Worm (Caenorhabditis elegans): ENCODE measurements around the gene sec-22.
A peak's percentile ranks its signal among the peaks of the same experiment; 100 is the strongest.

The sec-22 gene

DNA sequence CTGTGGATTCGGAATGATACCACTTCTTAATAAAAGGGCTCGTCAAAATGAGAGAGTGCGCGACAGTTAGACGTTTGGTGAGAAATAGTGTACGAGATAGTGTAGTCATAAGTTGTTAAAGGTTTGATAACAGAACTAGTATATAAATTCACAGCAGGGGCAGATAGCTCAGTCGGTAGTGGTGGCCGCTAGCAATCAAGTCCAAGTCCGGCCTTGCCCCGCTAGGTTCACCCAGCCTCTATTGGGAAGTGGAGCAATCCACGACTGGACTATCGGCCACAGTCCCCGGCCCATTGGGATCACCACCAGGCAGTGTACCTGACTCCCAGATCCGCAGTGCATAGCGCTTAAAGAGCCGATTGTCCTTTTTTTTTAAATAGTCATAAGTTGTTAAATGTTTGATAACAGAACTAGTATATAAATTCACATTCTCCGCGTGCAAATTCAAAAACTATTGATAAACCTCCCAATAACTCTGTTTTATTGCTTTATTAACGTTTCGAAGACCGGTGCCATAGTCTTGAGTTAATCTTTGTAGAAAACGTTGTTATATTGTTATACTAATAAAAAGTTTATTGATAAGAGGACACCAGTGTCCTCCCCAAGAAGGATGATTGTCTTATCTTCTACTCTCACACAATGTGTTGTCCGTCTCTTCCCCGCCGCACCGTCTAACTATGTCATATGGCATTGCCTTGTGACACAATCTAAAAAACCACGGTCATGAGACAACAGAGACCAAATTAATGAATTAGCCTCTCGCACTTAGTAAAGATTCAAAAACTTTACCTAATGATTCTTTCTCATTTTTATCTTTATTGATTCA is 24.5 kb upstream of the sec-22 start:
- TF ChIP-seq med-1 (GFP tag; optimal IDR thresholded peaks at IDR 0.05; ENCODE audit: insufficient read depth) (no peak), flt-1 (GFP tag; IDR thresholded peaks at IDR 0.05) (no peak), T22C8.4 (GFP tag; IDR thresholded peaks at IDR 0.05) (no peak), klf-2 (GFP tag; conservative IDR thresholded peaks at IDR 0.05) (no peak), ztf-23 (GFP tag; IDR thresholded peaks at IDR 0.05) (no peak), cog-1 (tag; optimal IDR thresholded peaks at IDR 0.05) (no peak)

DNA sequence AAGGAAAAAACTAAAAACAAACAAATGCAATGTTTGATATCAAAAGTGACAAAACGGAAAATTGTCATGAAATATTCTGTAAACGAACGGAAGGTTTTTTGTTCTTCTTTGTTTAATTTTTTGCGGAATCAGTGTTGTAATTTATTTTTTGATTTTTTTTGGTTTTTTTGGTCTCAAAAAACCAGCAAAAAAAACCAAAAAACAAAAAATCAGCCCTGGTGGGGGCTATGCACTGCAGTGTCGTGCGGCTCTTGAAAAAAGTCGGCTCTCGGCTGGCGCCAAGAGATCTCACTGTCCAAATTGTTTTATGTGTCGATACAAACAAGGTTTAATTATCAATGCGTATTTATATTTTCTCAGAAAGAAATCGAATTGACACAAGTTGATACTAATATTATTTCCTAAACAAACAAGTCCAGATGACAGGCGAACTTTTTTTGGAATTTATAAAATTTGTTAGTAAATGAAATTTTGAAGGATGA is 22.9 kb upstream of the sec-22 start:
- TF ChIP-seq klf-2 (GFP tag; conservative IDR thresholded peaks at IDR 0.05) (no peak), ztf-23 (GFP tag; IDR thresholded peaks at IDR 0.05) (no peak), med-1 (GFP tag; optimal IDR thresholded peaks at IDR 0.05; ENCODE audit: insufficient read depth) (no peak), cog-1 (tag; optimal IDR thresholded peaks at IDR 0.05) (no peak), tab-1 (GFP tag; IDR thresholded peaks at IDR 0.05) (no peak), flt-1 (GFP tag; IDR thresholded peaks at IDR 0.05) (no peak), T22C8.4 (GFP tag; IDR thresholded peaks at IDR 0.05) (no peak), ref-1 (GFP tag; conservative IDR thresholded peaks at IDR 0.05) (no peak), ztf-29 (GFP tag; IDR thresholded peaks at IDR 0.05) (no peak)

DNA sequence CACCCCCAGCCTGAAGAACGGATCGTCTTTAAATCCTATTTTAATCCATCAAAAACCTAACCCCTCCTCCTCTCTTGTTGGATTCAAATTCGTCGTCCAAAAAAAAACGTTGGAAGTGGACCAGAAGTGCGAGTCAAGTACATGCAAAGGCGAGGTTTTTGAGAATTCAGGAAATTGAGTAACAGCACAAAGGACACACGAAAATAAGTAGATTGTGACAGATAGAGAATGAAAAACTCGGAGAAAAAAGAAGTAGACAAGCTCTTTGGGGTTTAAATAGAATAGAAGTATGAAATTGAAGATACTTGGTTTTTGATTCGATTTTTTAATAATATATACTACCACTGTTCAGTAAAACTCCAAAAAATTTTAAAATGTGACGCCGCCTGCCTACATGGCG is 20.6 kb upstream of the sec-22 start:
- TF ChIP-seq T22C8.4 (GFP tag; IDR thresholded peaks at IDR 0.05) (no peak), flt-1 (GFP tag; IDR thresholded peaks at IDR 0.05) (no peak), tab-1 (GFP tag; IDR thresholded peaks at IDR 0.05) (no peak), med-1 (GFP tag; optimal IDR thresholded peaks at IDR 0.05; ENCODE audit: insufficient read depth) (no peak), cog-1 (tag; optimal IDR thresholded peaks at IDR 0.05) (no peak), ref-1 (GFP tag; conservative IDR thresholded peaks at IDR 0.05) (no peak), ztf-23 (GFP tag; IDR thresholded peaks at IDR 0.05) (no peak), klf-2 (GFP tag; conservative IDR thresholded peaks at IDR 0.05) (no peak), ztf-29 (GFP tag; IDR thresholded peaks at IDR 0.05) (no peak)

DNA sequence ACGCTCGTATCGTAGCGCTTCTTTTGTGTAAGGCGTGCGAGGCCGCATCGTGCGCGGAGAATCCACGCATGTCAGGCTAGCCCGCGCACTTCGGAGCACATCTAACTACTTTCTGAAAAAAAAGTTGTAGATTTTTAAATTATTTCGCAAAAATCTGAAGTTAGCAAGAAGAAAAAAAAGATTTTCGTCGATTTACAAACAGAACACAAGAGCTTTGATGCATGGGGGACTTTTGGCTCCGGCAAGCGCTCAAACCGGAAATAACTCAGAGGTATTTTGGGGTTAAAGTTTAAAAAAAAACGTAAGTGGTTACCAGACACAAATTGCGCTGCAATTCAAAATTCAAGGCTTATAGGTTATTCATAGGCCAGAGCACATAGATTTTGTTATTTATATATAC is 17.9 kb upstream of the sec-22 start, which contains the start of the genes F55A4.13 and nlf-1:
TSS of gene F55A4.13 (minus strand) at position 101 of the 400 bp plus-strand sequence.
TSS of gene nlf-1 (minus strand) at position 112 of the 400 bp plus-strand sequence.
- TF ChIP-seq tab-1 (GFP tag; IDR thresholded peaks at IDR 0.05) (no peak), flt-1 (GFP tag; IDR thresholded peaks at IDR 0.05) (no peak), T22C8.4 (GFP tag; IDR thresholded peaks at IDR 0.05) (no peak), ztf-29 (GFP tag; IDR thresholded peaks at IDR 0.05) (no peak), ztf-23 (GFP tag; IDR thresholded peaks at IDR 0.05) (no peak), klf-2 (GFP tag; conservative IDR thresholded peaks at IDR 0.05) (no peak), cog-1 (tag; optimal IDR thresholded peaks at IDR 0.05) (no peak)

DNA sequence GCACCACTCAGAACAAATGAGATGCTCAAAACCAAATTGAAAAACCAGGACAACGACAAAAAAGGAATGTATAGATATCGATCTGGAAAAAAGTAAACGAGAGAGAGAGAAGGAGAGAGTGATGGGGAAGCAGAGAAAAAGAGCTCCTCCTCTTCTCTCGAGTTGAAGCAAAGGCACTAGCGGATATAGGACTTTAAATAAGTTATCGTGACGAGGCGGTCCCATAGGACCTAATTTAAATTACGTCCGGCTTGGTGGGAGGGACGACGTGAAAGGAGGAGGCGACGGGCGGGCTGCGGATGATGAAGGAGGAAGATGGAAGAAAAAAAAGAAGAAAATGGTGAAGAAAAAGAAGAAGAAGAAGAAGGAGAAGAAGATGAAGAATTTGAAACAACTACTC is 16.8 kb upstream of the sec-22 start:
- TF ChIP-seq flt-1 (GFP tag; IDR thresholded peaks at IDR 0.05) = no peak
- TF ChIP-seq klf-2 (GFP tag; conservative IDR thresholded peaks at IDR 0.05) = no peak
- TF ChIP-seq ztf-23 (GFP tag; IDR thresholded peaks at IDR 0.05) = no peak
- no peak for TF ChIP-seq cog-1 (tag; optimal IDR thresholded peaks at IDR 0.05)
- TF ChIP-seq tab-1 (GFP tag; IDR thresholded peaks at IDR 0.05) = no peak

DNA sequence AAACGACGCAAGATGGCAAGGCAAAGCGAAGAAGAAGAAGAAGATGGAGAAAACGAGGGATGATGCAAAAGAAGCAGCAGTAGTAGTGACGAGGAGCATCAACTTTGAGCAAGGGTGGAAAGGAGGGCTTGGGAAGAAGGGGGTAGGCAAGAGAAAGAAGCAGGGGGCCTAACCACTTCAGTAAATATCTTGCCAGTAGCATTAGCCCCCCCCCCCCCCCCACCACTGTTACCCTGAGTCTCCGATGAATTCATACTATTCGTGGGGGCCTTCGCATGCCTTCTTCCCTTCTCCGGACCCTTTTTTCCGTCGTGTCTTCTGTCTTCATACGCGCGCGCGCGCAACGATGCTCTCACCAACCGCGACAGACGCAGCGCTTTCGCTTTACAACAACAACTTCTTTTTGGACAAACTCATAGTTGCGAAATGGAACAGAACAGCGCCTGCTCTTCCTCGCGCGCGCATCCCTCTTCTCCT is 13.5 kb upstream of the sec-22 start:
- peak; percentile 52; the same call in 1 of the 2 replicates for TF ChIP-seq ztf-23 (GFP tag; IDR thresholded peaks at IDR 0.05)
- TF ChIP-seq ref-1 (GFP tag; conservative IDR thresholded peaks at IDR 0.05) = no peak
- TF ChIP-seq T22C8.4 (GFP tag; IDR thresholded peaks at IDR 0.05) = no peak

- no peak for TF ChIP-seq tab-1 (GFP tag; IDR thresholded peaks at IDR 0.05)
- TF ChIP-seq ztf-29 (GFP tag; IDR thresholded peaks at IDR 0.05) = no peak
- TF ChIP-seq klf-2 (GFP tag; conservative IDR thresholded peaks at IDR 0.05) = no peak
- TF ChIP-seq flt-1 (GFP tag; IDR thresholded peaks at IDR 0.05) = no peak
- no peak for TF ChIP-seq med-1 (GFP tag; optimal IDR thresholded peaks at IDR 0.05; ENCODE audit: insufficient read depth)
- no peak for TF ChIP-seq cog-1 (tag; optimal IDR thresholded peaks at IDR 0.05)
- TF ChIP-seq ref-1 (GFP tag; conservative IDR thresholded peaks at IDR 0.05) = no peak
- TF ChIP-seq ztf-23 (GFP tag; IDR thresholded peaks at IDR 0.05) = no peak
- no peak for TF ChIP-seq T22C8.4 (GFP tag; IDR thresholded peaks at IDR 0.05)
These were observed 10.3 kb upstream of the sec-22 start, which contains the start of gene F55A4.3 for ce11 chrX:1025010-1025409. TSS of gene F55A4.3 (minus strand) at chrX:1025110.

DNA sequence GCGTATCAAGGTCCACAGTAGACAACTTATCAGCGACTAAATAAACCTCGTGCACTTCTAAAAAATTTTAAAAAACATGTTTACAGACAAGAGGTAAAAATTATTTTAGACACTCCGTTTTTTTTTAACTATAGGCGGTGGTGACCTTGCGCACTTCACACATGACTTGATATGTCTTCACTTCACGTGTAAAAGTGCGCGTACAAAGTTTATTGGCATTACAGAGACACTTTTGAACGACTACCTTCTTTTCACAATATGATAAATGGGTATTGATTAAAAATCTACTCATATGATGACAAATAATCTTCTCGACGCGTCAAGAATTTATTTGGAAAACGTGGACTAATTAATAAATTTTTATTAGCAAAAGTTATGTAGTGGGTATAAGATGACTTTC is 8.6 kb upstream of the sec-22 start:
- TF ChIP-seq tab-1 (GFP tag; IDR thresholded peaks at IDR 0.05) = no peak
- no peak for TF ChIP-seq med-1 (GFP tag; optimal IDR thresholded peaks at IDR 0.05; ENCODE audit: insufficient read depth)
- TF ChIP-seq cog-1 (tag; optimal IDR thresholded peaks at IDR 0.05) = no peak
- no peak for TF ChIP-seq klf-2 (GFP tag; conservative IDR thresholded peaks at IDR 0.05)
- TF ChIP-seq T22C8.4 (GFP tag; IDR thresholded peaks at IDR 0.05) = no peak
- TF ChIP-seq ztf-29 (GFP tag; IDR thresholded peaks at IDR 0.05) = no peak
- no peak for TF ChIP-seq ref-1 (GFP tag; conservative IDR thresholded peaks at IDR 0.05)
- no peak for TF ChIP-seq flt-1 (GFP tag; IDR thresholded peaks at IDR 0.05)

DNA sequence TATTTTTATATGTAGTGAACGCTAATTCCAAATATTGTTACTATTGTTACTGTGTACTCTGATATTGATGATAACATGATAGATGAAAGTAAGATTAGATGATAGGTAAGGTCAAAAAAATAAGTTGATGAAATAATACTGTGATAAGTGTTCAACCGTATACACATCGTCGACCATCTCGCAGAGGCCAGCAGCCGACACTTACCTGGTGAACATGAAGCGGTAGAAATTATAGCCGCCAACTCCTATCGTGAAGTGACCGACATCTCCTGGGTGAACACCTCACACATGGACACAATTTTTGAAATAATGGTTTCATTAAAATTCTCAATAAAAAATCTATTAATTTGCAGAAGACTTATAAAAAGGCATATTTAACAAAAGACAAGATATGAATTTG is 8.0 kb upstream of the sec-22 start:
- TF ChIP-seq klf-2 (GFP tag; conservative IDR thresholded peaks at IDR 0.05) = no peak
- no peak for TF ChIP-seq med-1 (GFP tag; optimal IDR thresholded peaks at IDR 0.05; ENCODE audit: insufficient read depth)
- TF ChIP-seq cog-1 (tag; optimal IDR thresholded peaks at IDR 0.05) = no peak
- TF ChIP-seq tab-1 (GFP tag; IDR thresholded peaks at IDR 0.05) = no peak
- no peak for TF ChIP-seq T22C8.4 (GFP tag; IDR thresholded peaks at IDR 0.05)
- TF ChIP-seq ztf-23 (GFP tag; IDR thresholded peaks at IDR 0.05) = no peak
- no peak for TF ChIP-seq flt-1 (GFP tag; IDR thresholded peaks at IDR 0.05)
- TF ChIP-seq ztf-29 (GFP tag; IDR thresholded peaks at IDR 0.05) = no peak
- no peak for TF ChIP-seq ref-1 (GFP tag; conservative IDR thresholded peaks at IDR 0.05)

DNA sequence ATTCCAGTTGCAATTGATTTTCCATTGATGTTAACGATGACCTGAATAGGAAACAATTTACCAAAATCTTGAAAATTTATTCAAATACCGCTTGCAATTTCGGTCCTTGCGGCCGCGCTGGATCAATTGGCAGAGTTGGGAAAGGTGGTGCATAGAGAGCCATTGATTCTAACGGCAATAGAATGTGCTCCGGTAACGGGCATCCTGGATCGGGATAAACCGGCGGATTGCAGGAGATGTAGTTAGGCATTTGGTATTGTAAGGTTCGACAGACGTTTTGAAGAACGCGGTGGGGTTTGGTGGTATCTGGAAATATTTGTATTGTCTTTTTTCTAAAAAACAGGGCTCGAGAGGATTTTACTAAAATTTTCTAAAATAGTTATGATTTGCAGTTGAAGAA is 4.5 kb upstream of the sec-22 start:
- TF ChIP-seq med-1 (GFP tag; optimal IDR thresholded peaks at IDR 0.05; ENCODE audit: insufficient read depth) (no peak), flt-1 (GFP tag; IDR thresholded peaks at IDR 0.05) (no peak), cog-1 (tag; optimal IDR thresholded peaks at IDR 0.05) (no peak), T22C8.4 (GFP tag; IDR thresholded peaks at IDR 0.05) (no peak), tab-1 (GFP tag; IDR thresholded peaks at IDR 0.05) (no peak), klf-2 (GFP tag; conservative IDR thresholded peaks at IDR 0.05) (no peak), ref-1 (GFP tag; conservative IDR thresholded peaks at IDR 0.05) (no peak), ztf-29 (GFP tag; IDR thresholded peaks at IDR 0.05) (no peak), ztf-23 (GFP tag; IDR thresholded peaks at IDR 0.05) (no peak)
